Worm (Caenorhabditis elegans) whole organism, L1 larva: ENCODE data around the gene str-87.
A peak's percentile ranks its signal among the peaks of the same experiment; 100 is the strongest.

Source experiments
- ama-1 ChIP-seq: fragments of 150-350 bp; optimal IDR thresholded peaks from 2 replicates; lab custom pipeline; 2014
- blmp-1 ChIP-seq: fragments of 150-350 bp; optimal IDR thresholded peaks from 2 replicates; lab custom pipeline; 2014; ENCODE audit warnings: missing biosample characterization, missing genetic modification characterization
- ceh-88 ChIP-seq: fragments of 200-800 bp; sonication (Bioruptor generic); IDR thresholded peaks from 2 replicates; pipeline ENCODE4 v1.3.6; 2022; ENCODE audit warnings: missing genetic modification characterization, missing compliant biosample characterization
- efl-1 ChIP-seq, 4 experiments: fragments of 150-350 bp; optimal IDR thresholded peaks in 3 of 4; peaks in 1 of 4; 1 replicate in 1 of 4; 2 replicates in 3 of 4; lab custom pipeline; 2014; ENCODE audit warnings: missing biosample characterization in 2 of 4, missing genetic modification characterization in 2 of 4, missing genetic modification reagents in 2 of 4
- egl-27 ChIP-seq, 2 experiments: fragments of 150-350 bp in 1 of 2; sonication (generic microtip); optimal IDR thresholded peaks; 3 replicates each; lab custom pipeline; 2017 to 2018; ENCODE audit warnings: missing biosample characterization in 2 of 2, missing genetic modification characterization in 2 of 2, missing genetic modification reagents in 2 of 2
- elt-2 ChIP-seq: sonication (generic microtip); optimal IDR thresholded peaks from 2 replicates; lab custom pipeline; 2016; ENCODE audit warnings: missing genetic modification characterization, mild to moderate bottlenecking, inconsistent platforms, missing compliant biosample characterization, missing genetic modification reagents
- elt-3 ChIP-seq, 6 experiments: fragments of 150-350 bp in 1 of 6; sonication (generic microtip); optimal IDR thresholded peaks; 2 replicates each; lab custom pipeline; 2017 to 2018; ENCODE audit warnings: missing biosample characterization in 6 of 6, missing genetic modification characterization in 6 of 6, inconsistent platforms in 1 of 6
- hlh-17 ChIP-seq: fragments of 200-800 bp; sonication (Bioruptor generic); optimal IDR thresholded peaks from 2 replicates; lab custom pipeline; 2018; ENCODE audit warnings: missing genetic modification characterization, mild to moderate bottlenecking, missing compliant biosample characterization, moderate library complexity, borderline replicate concordance
- lin-14 ChIP-seq: fragments of 200-800 bp; sonication (Bioruptor generic); optimal IDR thresholded peaks from 2 replicates; lab custom pipeline; 2018; ENCODE audit warnings: mild to moderate bottlenecking, missing genetic modification characterization, moderate library complexity, missing compliant biosample characterization
- lir-3 ChIP-seq: sonication (generic microtip); optimal IDR thresholded peaks from 2 replicates; lab custom pipeline; 2016; ENCODE audit warnings: mild to moderate bottlenecking, missing genetic modification characterization, moderate library complexity, missing compliant biosample characterization; ENCODE audit not compliant: poor library complexity
- lsy-2 ChIP-seq, 2 experiments: fragments of 150-350 bp; optimal IDR thresholded peaks; 2 replicates each; lab custom pipeline; 2014; ENCODE audit warnings: missing biosample characterization in 2 of 2, missing genetic modification characterization in 2 of 2
- mdl-1 ChIP-seq, 2 experiments: fragments of 150-350 bp; optimal IDR thresholded peaks; 2 replicates each; lab custom pipeline; 2014 to 2017; ENCODE audit warnings: missing biosample characterization in 2 of 2, missing genetic modification characterization in 2 of 2, inconsistent platforms in 1 of 2
- mep-1 ChIP-seq: fragments of 150-350 bp; optimal IDR thresholded peaks from 2 replicates; lab custom pipeline; 2014; ENCODE audit warnings: missing biosample characterization, missing genetic modification characterization
- nhr-12 ChIP-seq: sonication (generic microtip); optimal IDR thresholded peaks from 2 replicates; lab custom pipeline; 2017; ENCODE audit warnings: missing biosample characterization, missing genetic modification characterization
- nhr-19 ChIP-seq: fragments of 200-800 bp; sonication (Bioruptor generic); conservative IDR thresholded peaks from 2 replicates; pipeline ENCODE4 v1.3.6; 2022; ENCODE audit warnings: missing genetic modification characterization, missing compliant biosample characterization
- nhr-20 ChIP-seq: sonication (generic microtip); optimal IDR thresholded peaks from 2 replicates; lab custom pipeline; 2016; ENCODE audit warnings: mild to moderate bottlenecking, missing genetic modification characterization, missing compliant biosample characterization
- nhr-71 ChIP-seq: sonication (generic microtip); optimal IDR thresholded peaks from 2 replicates; lab custom pipeline; 2016; ENCODE audit warnings: mild to moderate bottlenecking, missing genetic modification characterization, moderate library complexity, missing compliant biosample characterization
- nhr-85 ChIP-seq: sonication (generic microtip); peaks from one replicate; lab custom pipeline; 2016; ENCODE audit warnings: missing genetic modification characterization, inconsistent platforms, missing compliant biosample characterization
- pax-3 ChIP-seq: fragments of 200-800 bp; sonication (Bioruptor generic); optimal IDR thresholded peaks from 2 replicates; lab custom pipeline; 2018; ENCODE audit warnings: mild to moderate bottlenecking, missing genetic modification characterization, moderate library complexity, missing compliant biosample characterization
- rnt-1 ChIP-seq: sonication (generic microtip); optimal IDR thresholded peaks from 2 replicates; lab custom pipeline; 2016; ENCODE audit warnings: mild to moderate bottlenecking, missing genetic modification characterization, moderate library complexity, missing compliant biosample characterization
- snu-23 ChIP-seq: sonication (generic microtip); optimal IDR thresholded peaks from 2 replicates; lab custom pipeline; 2016; ENCODE audit warnings: missing genetic modification characterization, missing compliant biosample characterization
- swsn-7 ChIP-seq: sonication (generic microtip); optimal IDR thresholded peaks from 2 replicates; lab custom pipeline; 2016; ENCODE audit warnings: missing genetic modification characterization, missing compliant biosample characterization
- ztf-4 ChIP-seq: fragments of 150-350 bp; optimal IDR thresholded peaks from 2 replicates; lab custom pipeline; 2014; ENCODE audit warnings: missing biosample characterization, missing genetic modification characterization

Gene str-87

ce11 chrV:8938943-8939342 is 49.1 kb downstream of the str-87 start:
- TF ChIP-seq pax-3 (tag; lab: Kevin White, UChicago), result no peak
- no peak for TF ChIP-seq lir-3 (tag; lab: Kevin White, UChicago)
- no peak for TF ChIP-seq ztf-4 (tag; lab: Kevin White, UChicago)

ce11 chrV:8938445-8938844 is 49.6 kb downstream of the str-87 start:
- peak; percentile 60 for TF ChIP-seq ama-1
- no peak for TF ChIP-seq ceh-88 (GFP tag; lab: Robert Waterston, UW)
- TF ChIP-seq, all 84 proteins: peak for 1

DNA sequence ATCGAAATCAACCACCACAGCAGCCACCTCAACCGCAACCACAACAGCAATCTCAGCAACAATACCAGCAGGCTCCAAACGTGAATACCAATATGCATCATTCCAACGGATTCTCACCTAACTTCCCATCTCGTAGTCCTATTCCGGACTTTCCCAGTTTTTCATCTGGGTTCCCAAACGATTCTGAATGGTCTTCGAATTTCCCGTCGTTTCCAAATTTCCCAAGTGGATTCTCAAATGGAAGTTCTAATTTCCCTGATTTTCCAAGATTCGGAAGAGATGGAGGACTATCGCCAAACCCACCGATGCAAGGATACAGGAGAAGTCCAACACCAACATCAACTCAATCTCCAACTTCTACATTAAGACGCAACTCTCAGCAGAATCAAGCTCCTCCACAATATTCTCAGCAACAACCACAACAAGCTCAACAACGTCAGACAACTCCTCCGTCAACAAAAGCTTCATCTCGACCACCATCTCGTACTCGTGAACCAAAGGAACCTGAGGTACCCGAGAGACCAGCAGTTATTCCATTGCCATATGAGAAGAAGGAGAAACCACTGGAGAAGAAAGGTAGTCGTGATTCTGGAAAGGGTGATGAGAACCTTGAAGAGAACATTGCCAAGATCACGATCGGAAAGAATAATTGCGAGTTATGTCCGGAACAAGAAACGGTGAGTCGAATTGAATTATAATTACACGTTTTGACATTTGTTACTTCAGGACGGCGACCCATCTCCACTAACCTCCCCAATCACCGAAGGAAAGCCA is 50.3 kb downstream of the str-87 start:
- TF ChIP-seq nhr-85 (peak; percentile 42), mep-1 (tag; lab: Kevin White, UChicago) (peak; percentile 24), snu-23 (GFP tag; lab: Kevin White, UChicago) (no peak)

DNA sequence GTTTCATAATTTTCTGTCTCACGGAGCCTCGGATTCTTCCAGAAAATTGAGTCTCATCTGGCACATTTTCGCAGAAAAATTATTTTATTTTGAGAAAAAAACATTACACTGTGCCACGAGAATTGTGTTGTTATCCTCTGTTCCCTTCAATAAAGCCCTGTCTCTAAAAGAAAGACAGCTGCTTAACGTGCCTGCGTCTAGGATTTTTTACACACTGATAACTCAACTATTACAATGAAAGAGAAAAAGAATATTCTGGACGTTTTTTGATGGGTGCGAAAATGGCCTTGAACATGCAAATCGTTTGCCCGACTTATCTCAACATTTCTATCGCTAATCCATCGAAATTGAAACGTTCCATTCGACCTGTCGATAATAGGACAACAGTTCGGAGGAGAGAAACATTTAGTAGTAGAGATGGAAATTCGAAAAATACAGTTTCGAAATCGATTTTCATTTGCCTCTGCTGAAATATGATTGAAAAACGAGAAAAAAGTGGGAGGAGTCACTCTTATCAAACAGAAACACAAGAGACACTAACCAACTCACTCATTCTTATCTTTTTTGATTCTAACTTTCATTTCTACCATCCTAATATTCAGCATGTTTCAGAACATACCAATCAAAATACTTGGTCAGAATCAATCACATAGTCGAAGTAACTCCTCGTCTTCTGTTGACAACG is 51.1 kb downstream of the str-87 start:
- TF ChIP-seq lin-14 (GFP tag; lab: Kevin White, UChicago) (peak; percentile 78), egl-27 (tag; optimal IDR thresholded peaks at IDR 0.05; lab: Kevin White, UChicago) (no peak), lsy-2 (tag; optimal IDR thresholded peaks at IDR 0.05; lab: Kevin White, UChicago) (peak in 1 of 2 experiments; percentile 21), elt-2 (peak; percentile 14), nhr-19 (GFP tag; lab: Robert Waterston, UW) (peak; percentile 49), elt-3 (tag; optimal IDR thresholded peaks at IDR 0.05; lab: Kevin White, UChicago) (peak in 1 of 6 experiments; percentile 21), rnt-1 (tag; lab: Kevin White, UChicago) (peak; percentile 58), hlh-17 (GFP tag; lab: Kevin White, UChicago) (no peak), snu-23 (GFP tag; lab: Kevin White, UChicago) (peak; percentile 49), mdl-1 (tag; optimal IDR thresholded peaks at IDR 0.05; lab: Kevin White, UChicago) (peak in 1 of 2 experiments; percentile 2), ceh-88 (GFP tag; lab: Robert Waterston, UW) (no peak), mep-1 (tag; lab: Kevin White, UChicago) (peak; percentile 66), efl-1 (optimal IDR thresholded peaks at IDR 0.05; lab: Kevin White, UChicago) (no peak), efl-1 (GFP tag; optimal IDR thresholded peaks at IDR 0.05 in 1 of 2; lab: Kevin White, UChicago) (peak in 1 of 2 experiments; percentile 59), nhr-12 (tag; lab: Kevin White, UChicago) (no peak), blmp-1 (tag; lab: Kevin White, UChicago) (peak; percentile 78), swsn-7 (tag; lab: Kevin White, UChicago) (peak; percentile 31), nhr-20 (tag; lab: Kevin White, UChicago) (peak; percentile 25), nhr-71 (tag; lab: Kevin White, UChicago) (peak; percentile 51)
